Fruit fly (Drosophila melanogaster): ENCODE measurements around the gene CG2004.

The CG2004 gene

dm6 chrX:8671348-8672298 is 43.1 kb downstream of the CG2004 start (continued):
- TF ChIP-seq CG3838 (GFP tag; optimal IDR thresholded peaks at IDR 0.05) = no peak
- peak; percentile 55 for TF ChIP-seq CG10267 (tag; optimal IDR thresholded peaks at IDR 0.05)
- TF ChIP-seq cwo (GFP tag; optimal IDR thresholded peaks at IDR 0.05) = no peak
- no peak for TF ChIP-seq br (optimal IDR thresholded peaks at IDR 0.05)
- TF ChIP-seq dan (GFP tag; IDR thresholded peaks at IDR 0.05) = peak; percentile 55; the same call in 1 of the 2 replicates
- no peak for TF ChIP-seq CG14014 (GFP tag; IDR thresholded peaks at IDR 0.05)
- no peak for TF ChIP-seq CG14050 (GFP tag; IDR thresholded peaks at IDR 0.05)
- no peak for TF ChIP-seq Mad (GFP tag; optimal IDR thresholded peaks at IDR 0.05)
- TF ChIP-seq Scr (GFP tag; IDR thresholded peaks at IDR 0.05; ENCODE audit: partially characterized antibody) = no peak
- no peak for TF ChIP-seq Sry-δ (GFP tag; optimal IDR thresholded peaks at IDR 0.05)
- peak; percentile 67 for TF ChIP-seq row (GFP tag; IDR thresholded peaks at IDR 0.05)
- TF ChIP-seq Ravus (GFP tag; IDR thresholded peaks at IDR 0.05) = no peak
- TF ChIP-seq MTF-1 (GFP tag; optimal IDR thresholded peaks at IDR 0.05; ENCODE audit: borderline replicate concordance) = no peak
- TF ChIP-seq CG13775 (GFP tag; optimal IDR thresholded peaks at IDR 0.05) = peak; percentile 3
- TF ChIP-seq trem (tag; optimal IDR thresholded peaks at IDR 0.05) = peak; percentile 14
- no peak for TF ChIP-seq CG11696 (GFP tag; IDR thresholded peaks at IDR 0.05)
- TF ChIP-seq ci (GFP tag; IDR thresholded peaks at IDR 0.05) = peak; percentile 85
- no peak for TF ChIP-seq CG31365 (tag; optimal IDR thresholded peaks at IDR 0.05)
- TF ChIP-seq run (tag; optimal IDR thresholded peaks at IDR 0.05) = no peak
- TF ChIP-seq stwl (tag; optimal IDR thresholded peaks at IDR 0.05) = no peak
- TF ChIP-seq CG18599 (GFP tag; optimal IDR thresholded peaks at IDR 0.05) = no peak
- TF ChIP-seq Atf-2 (GFP tag; optimal IDR thresholded peaks at IDR 0.05) = no peak
- TF ChIP-seq Six4 (GFP tag; optimal IDR thresholded peaks at IDR 0.05) = no peak
- no peak for TF ChIP-seq CG6175 (GFP tag; IDR thresholded peaks at IDR 0.05)
- no peak for TF ChIP-seq Dref (GFP tag; IDR thresholded peaks at IDR 0.05)
- TF ChIP-seq CG42726 (GFP tag; IDR thresholded peaks at IDR 0.05; ENCODE audit: partially characterized antibody) = no peak
- no peak for TF ChIP-seq repo (GFP tag; optimal IDR thresholded peaks at IDR 0.05)
- no peak for TF ChIP-seq pzg (GFP tag; optimal IDR thresholded peaks at IDR 0.05)
- TF ChIP-seq CG10565 (GFP tag; optimal IDR thresholded peaks at IDR 0.05) = no peak
- TF ChIP-seq grn (GFP tag; optimal IDR thresholded peaks at IDR 0.05) = no peak
- TF ChIP-seq nom (GFP tag; optimal IDR thresholded peaks at IDR 0.05) = no peak
- TF ChIP-seq knrl (GFP tag; IDR thresholded peaks at IDR 0.05; ENCODE audit: partially characterized antibody) = no peak
- TF ChIP-seq CG17385 (GFP tag; optimal IDR thresholded peaks at IDR 0.05) = no peak
- no peak for TF ChIP-seq CG13123 (GFP tag; optimal IDR thresholded peaks at IDR 0.05)
- no peak for TF ChIP-seq CG18011 (GFP tag; optimal IDR thresholded peaks at IDR 0.05)
- no peak for TF ChIP-seq dati (GFP tag; IDR thresholded peaks at IDR 0.05)
- TF ChIP-seq Tbp (GFP tag; optimal IDR thresholded peaks at IDR 0.05) = no peak
- TF ChIP-seq hbn (GFP tag; IDR thresholded peaks at IDR 0.05; ENCODE audit: partially characterized antibody) = no peak
- TF ChIP-seq NK7.1 (GFP tag; optimal IDR thresholded peaks at IDR 0.05) = no peak
- peak; percentile 40 for TF ChIP-seq CG16863 (GFP tag; optimal IDR thresholded peaks at IDR 0.05)
- no peak for TF ChIP-seq Taf1 (GFP tag; IDR thresholded peaks at IDR 0.05)
- peak; percentile 32; the same call in 1 of the 2 replicates for TF ChIP-seq ssp (GFP tag; IDR thresholded peaks at IDR 0.05)
- no peak for TF ChIP-seq CG17802 (tag; optimal IDR thresholded peaks at IDR 0.05)
- no peak for TF ChIP-seq tx (GFP tag; optimal IDR thresholded peaks at IDR 0.05)
- TF ChIP-seq CG11247 (GFP tag; IDR thresholded peaks at IDR 0.05) = peak; percentile 27; the same call in 1 of the 2 replicates
- TF ChIP-seq HmgZ (tag; optimal IDR thresholded peaks at IDR 0.05) = no peak
- TF ChIP-seq org-1 (GFP tag; optimal IDR thresholded peaks at IDR 0.05) = no peak
- TF ChIP-seq Lhr (GFP tag; optimal IDR thresholded peaks at IDR 0.05) = peak; percentile 14
- TF ChIP-seq en (GFP tag; optimal IDR thresholded peaks at IDR 0.05) = no peak

Measured in whole organism, embryonic.